Worm (Caenorhabditis elegans) whole organism, young adult: ENCODE measurements around the gene F33E11.2.
A peak's percentile ranks its signal among the peaks of the same experiment; 100 is the strongest.

Experiments
- C06A6.2 ChIP-seq: fragments of 200-800 bp; sonication (Bioruptor generic); conservative IDR thresholded peaks from 2 replicates; pipeline ENCODE4 v1.3.6; 2022; ENCODE audit warnings: missing genetic modification characterization, missing compliant biosample characterization
- D2030.7 ChIP-seq: fragments of 200-800 bp; sonication (Bioruptor generic); IDR thresholded peaks from 2 replicates; pipeline ENCODE4 v1.3.6; 2022; ENCODE audit warnings: missing genetic modification reagents, missing genetic modification characterization, missing compliant biosample characterization
- F33H1.4 ChIP-seq: fragments of 200-800 bp; sonication (Bioruptor generic); IDR thresholded peaks from 2 replicates; pipeline ENCODE4 v1.3.6; 2022; ENCODE audit warnings: missing genetic modification reagents, missing genetic modification characterization, missing compliant biosample characterization
- F39B2.1 ChIP-seq: fragments of 200-800 bp; sonication (Bioruptor generic); IDR thresholded peaks from 2 replicates; pipeline ENCODE4 v1.3.6; 2022; ENCODE audit warnings: missing genetic modification reagents, missing genetic modification characterization, missing compliant biosample characterization
- F52B5.7 ChIP-seq: sonication (generic microtip); optimal IDR thresholded peaks from 2 replicates; lab custom pipeline; 2016; ENCODE audit warnings: mild to moderate bottlenecking, missing genetic modification characterization, missing compliant biosample characterization
- T26A5.8 ChIP-seq: sonication (generic microtip); optimal IDR thresholded peaks from 2 replicates; lab custom pipeline; 2016; ENCODE audit warnings: missing genetic modification characterization, missing compliant biosample characterization
- ZK185.1 ChIP-seq: sonication (generic microtip); optimal IDR thresholded peaks from 2 replicates; lab custom pipeline; 2016; ENCODE audit warnings: mild to moderate bottlenecking, missing genetic modification characterization, missing compliant biosample characterization; ENCODE audit not compliant: poor library complexity, severe bottlenecking
- atf-7 ChIP-seq: sonication (generic microtip); optimal IDR thresholded peaks from 2 replicates; lab custom pipeline; 2017; ENCODE audit warnings: mild to moderate bottlenecking, missing genetic modification characterization, missing compliant biosample characterization
- attf-3 ChIP-seq: fragments of 200-800 bp; sonication (Bioruptor generic); conservative IDR thresholded peaks from 2 replicates; pipeline ENCODE4 v1.3.6; 2022; ENCODE audit warnings: missing genetic modification reagents, missing genetic modification characterization, missing compliant biosample characterization
- bed-1 ChIP-seq: fragments of 200-800 bp; sonication (Bioruptor generic); IDR thresholded peaks from 2 replicates; pipeline ENCODE4 v1.3.6; 2022; ENCODE audit warnings: missing genetic modification reagents, missing genetic modification characterization, missing compliant biosample characterization
- cebp-1 ChIP-seq, 2 experiments: fragments of 200-800 bp in 1 of 2; sonication (Bioruptor generic) in 1 of 2; sonication (generic microtip) in 1 of 2; IDR thresholded peaks in 1 of 2; optimal IDR thresholded peaks in 1 of 2; 2 replicates each; pipeline versions ENCODE4 v1.3.6 to Lab custom; 2017 to 2022; ENCODE audit warnings: missing compliant biosample characterization in 2 of 2, missing genetic modification characterization in 2 of 2, mild to moderate bottlenecking in 1 of 2, missing genetic modification reagents in 1 of 2, moderate library complexity in 1 of 2
- cebp-2 ChIP-seq: fragments of 200-800 bp; sonication (Bioruptor generic); IDR thresholded peaks from 2 replicates; pipeline ENCODE4 v1.3.6; 2022; ENCODE audit warnings: missing genetic modification characterization, missing compliant biosample characterization
- ceh-100 ChIP-seq: fragments of 200-800 bp; sonication (Bioruptor generic); IDR thresholded peaks from 2 replicates; pipeline ENCODE4 v1.3.6; 2022; ENCODE audit warnings: missing genetic modification reagents, missing genetic modification characterization, missing compliant biosample characterization
- ceh-27 ChIP-seq: fragments of 200-800 bp; sonication (Bioruptor generic); optimal IDR thresholded peaks from 2 replicates; lab custom pipeline; 2018; ENCODE audit warnings: mild to moderate bottlenecking, missing genetic modification characterization, moderate library complexity, missing compliant biosample characterization
- ceh-79 ChIP-seq: sonication (generic microtip); optimal IDR thresholded peaks from 2 replicates; lab custom pipeline; 2017; ENCODE audit warnings: mild to moderate bottlenecking, missing genetic modification characterization, missing compliant biosample characterization
- die-1 ChIP-seq: sonication (generic microtip); optimal IDR thresholded peaks from 2 replicates; lab custom pipeline; 2016; ENCODE audit warnings: missing genotype, mild to moderate bottlenecking, missing genetic modification characterization, missing compliant biosample characterization
- dox-1 ChIP-seq: fragments of 200-800 bp; sonication (Bioruptor generic); IDR thresholded peaks from 2 replicates; pipeline ENCODE4 v1.3.6; 2022; ENCODE audit warnings: missing genetic modification reagents, missing genetic modification characterization, missing compliant biosample characterization
- dpff-1 ChIP-seq: sonication (generic microtip); optimal IDR thresholded peaks from 2 replicates; lab custom pipeline; 2017; ENCODE audit warnings: mild to moderate bottlenecking, missing genetic modification characterization, missing compliant biosample characterization
- efl-1 ChIP-seq: fragments of 150-350 bp; optimal IDR thresholded peaks from 2 replicates; lab custom pipeline; 2014; ENCODE audit warnings: missing biosample characterization, missing genetic modification reagents, missing genetic modification characterization
- ekl-4 ChIP-seq: fragments of 200-800 bp; sonication (Bioruptor generic); IDR thresholded peaks from 2 replicates; pipeline ENCODE4 v1.3.6; 2022; ENCODE audit warnings: missing genetic modification reagents, missing genetic modification characterization, missing compliant biosample characterization
- fkh-3 ChIP-seq: sonication (generic microtip); optimal IDR thresholded peaks from 2 replicates; lab custom pipeline; 2016; ENCODE audit warnings: mild to moderate bottlenecking, missing genetic modification characterization, missing compliant biosample characterization
- hlh-12 ChIP-seq: sonication (generic microtip); optimal IDR thresholded peaks from 2 replicates; lab custom pipeline; 2016; ENCODE audit warnings: missing genetic modification characterization, missing compliant biosample characterization
- lag-1 ChIP-seq: fragments of 200-800 bp; sonication (Bioruptor generic); IDR thresholded peaks from 2 replicates; pipeline ENCODE4 v1.3.6; 2022; ENCODE audit warnings: missing genetic modification reagents, missing genetic modification characterization, missing compliant biosample characterization
- let-607 ChIP-seq, 2 experiments: fragments of 200-800 bp in 1 of 2; sonication (Bioruptor generic) in 1 of 2; sonication (generic microtip) in 1 of 2; optimal IDR thresholded peaks; 2 replicates each; lab custom pipeline; 2016 to 2018; ENCODE audit warnings: mild to moderate bottlenecking in 2 of 2, missing compliant biosample characterization in 2 of 2, missing genetic modification characterization in 2 of 2, moderate library complexity in 2 of 2, missing genotype in 1 of 2
- lin-35 ChIP-seq, 3 experiments: fragments of 150-350 bp in 2 of 3; sonication (generic microtip) in 1 of 3; optimal IDR thresholded peaks; 2 replicates each; lab custom pipeline; 2014 to 2018; ENCODE audit warnings: missing biosample characterization in 3 of 3, missing genetic modification characterization in 3 of 3, missing genetic modification reagents in 3 of 3
- lin-54 ChIP-seq: fragments of 200-800 bp; sonication (Bioruptor generic); optimal IDR thresholded peaks from 2 replicates; lab custom pipeline; 2018; ENCODE audit warnings: mild to moderate bottlenecking, missing genetic modification characterization, missing compliant biosample characterization
- lsl-1 ChIP-seq: fragments of 200-800 bp; sonication (Bioruptor generic); optimal IDR thresholded peaks from 2 replicates; lab custom pipeline; 2018; ENCODE audit warnings: mild to moderate bottlenecking, missing genetic modification characterization, moderate library complexity, missing compliant biosample characterization
- madf-6 ChIP-seq: fragments of 200-800 bp; sonication (Bioruptor generic); IDR thresholded peaks from 2 replicates; pipeline ENCODE4 v1.3.6; 2022; ENCODE audit warnings: missing genetic modification reagents, missing genetic modification characterization, missing compliant biosample characterization
- madf-8 ChIP-seq: fragments of 200-800 bp; sonication (Bioruptor generic); conservative IDR thresholded peaks from 2 replicates; pipeline ENCODE4 v1.3.6; 2022; ENCODE audit warnings: missing genetic modification reagents, missing genetic modification characterization, missing compliant biosample characterization
- repo-1 ChIP-seq: sonication (generic microtip); optimal IDR thresholded peaks from 2 replicates; lab custom pipeline; 2017; ENCODE audit warnings: mild to moderate bottlenecking, missing genetic modification characterization, missing compliant biosample characterization
- snpc-4 ChIP-seq, 5 experiments: fragments of 150-350 bp in 1 of 5; sonication (generic microtip) in 4 of 5; optimal IDR thresholded peaks; 2 replicates each; lab custom pipeline; 2014 to 2018; ENCODE audit warnings: missing genetic modification characterization in 5 of 5, missing biosample characterization in 3 of 5, antibody characterized with exemption in 2 of 5, mild to moderate bottlenecking in 2 of 5, missing compliant biosample characterization in 2 of 5, missing genotype in 2 of 5, moderate library complexity in 2 of 5, missing genetic modification reagents in 1 of 5
- sptf-2 ChIP-seq: fragments of 200-800 bp; sonication (Bioruptor generic); optimal IDR thresholded peaks from 2 replicates; lab custom pipeline; 2018; ENCODE audit warnings: mild to moderate bottlenecking, missing genetic modification characterization, missing compliant biosample characterization
- xnd-1 ChIP-seq: sonication (generic microtip); optimal IDR thresholded peaks from 2 replicates; lab custom pipeline; 2016; ENCODE audit warnings: missing genotype, missing genetic modification reagents, missing genetic modification characterization, missing compliant biosample characterization
- zfh-2 ChIP-seq: fragments of 200-800 bp; sonication (Bioruptor generic); conservative IDR thresholded peaks from 2 replicates; pipeline ENCODE4 v1.3.6; 2022; ENCODE audit warnings: missing genetic modification reagents, missing genetic modification characterization, missing compliant biosample characterization
- ztf-26 ChIP-seq: sonication (generic microtip); optimal IDR thresholded peaks from 2 replicates; lab custom pipeline; 2017; ENCODE audit warnings: missing genetic modification characterization, missing compliant biosample characterization
- ztf-28 ChIP-seq: fragments of 200-800 bp; sonication (Bioruptor generic); IDR thresholded peaks from 2 replicates; pipeline ENCODE4 v1.3.6; 2022; ENCODE audit warnings: missing genetic modification reagents, missing genetic modification characterization, missing compliant biosample characterization

Gene F33E11.2

DNA sequence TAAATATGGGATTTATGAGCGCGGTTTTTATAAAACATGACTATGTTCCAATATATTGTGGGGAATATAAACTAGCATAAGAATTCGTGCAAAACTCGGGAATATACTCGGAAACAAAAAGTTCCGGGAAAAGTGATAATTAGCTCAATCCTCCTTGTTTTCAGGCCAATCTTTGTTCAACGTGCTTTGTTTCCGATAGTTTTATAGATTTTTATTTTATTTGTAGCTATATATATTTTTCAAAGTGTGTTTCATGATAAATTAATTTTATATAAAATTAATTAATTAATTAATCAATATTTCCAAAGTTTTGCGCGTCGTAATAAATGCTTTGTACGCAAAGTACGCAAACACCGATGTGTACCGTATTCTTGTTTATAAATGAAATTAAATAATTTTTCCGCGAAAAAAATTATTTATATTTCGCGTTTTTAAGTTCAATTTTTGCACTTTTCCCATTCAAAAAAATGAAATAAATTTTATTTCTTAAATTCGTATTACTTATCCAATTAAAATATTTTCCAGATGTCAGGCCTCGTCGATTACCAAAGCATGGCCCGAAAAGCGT is at the start of gene F33E11.2:
Gene F33E11.2 (plus strand): TSS at position 524 of the 568 bp plus-strand sequence.
- peak; percentile 33; the same call in 1 of the 2 replicates for TF ChIP-seq F33H1.4 (GFP tag; lab: Robert Waterston, UW)
- TF ChIP-seq ceh-79 (tag; lab: Kevin White, UChicago) = no peak
- no peak for TF ChIP-seq ztf-28 (GFP tag; lab: Robert Waterston, UW)
- no peak for TF ChIP-seq hlh-12 (tag; lab: Kevin White, UChicago)
- no peak for TF ChIP-seq die-1 (tag; lab: Kevin White, UChicago)
- TF ChIP-seq ZK185.1 (tag; lab: Kevin White, UChicago) = no peak
- TF ChIP-seq lsl-1 (GFP tag; lab: Kevin White, UChicago) = peak; percentile 83
- no peak for TF ChIP-seq snpc-4 (GFP tag; optimal IDR thresholded peaks at IDR 0.05; lab: Kevin White, UChicago)
- no peak for TF ChIP-seq snpc-4 (tag; optimal IDR thresholded peaks at IDR 0.05; lab: Kevin White, UChicago)
- TF ChIP-seq madf-6 = peak; percentile 71
- no peak for TF ChIP-seq lin-35 (GFP tag; optimal IDR thresholded peaks at IDR 0.05; lab: Kevin White, UChicago)
- no peak for TF ChIP-seq zfh-2 (GFP tag; lab: Robert Waterston, UW)
- TF ChIP-seq cebp-2 (GFP tag; lab: Robert Waterston, UW) = no peak
- no peak for TF ChIP-seq cebp-1 (GFP tag; IDR thresholded peaks at IDR 0.05; lab: Robert Waterston, UW)
- no peak for TF ChIP-seq cebp-1 (tag; optimal IDR thresholded peaks at IDR 0.05; lab: Kevin White, UChicago)
- TF ChIP-seq T26A5.8 = no peak
- TF ChIP-seq fkh-3 = no peak
- TF ChIP-seq ceh-100 (GFP tag; lab: Robert Waterston, UW) = no peak
- no peak for TF ChIP-seq ceh-27 (GFP tag; lab: Kevin White, UChicago)
- no peak for TF ChIP-seq dox-1 (GFP tag; lab: Robert Waterston, UW)
- TF ChIP-seq madf-8 = peak; percentile 63
- TF ChIP-seq repo-1 (tag; lab: Kevin White, UChicago) = no peak
- TF ChIP-seq xnd-1 (tag; lab: Kevin White, UChicago) = peak; percentile 52
- no peak for TF ChIP-seq F39B2.1 (GFP tag; lab: Robert Waterston, UW)
- no peak for TF ChIP-seq dpff-1 (tag; lab: Kevin White, UChicago)
- TF ChIP-seq lin-54 (GFP tag; lab: Kevin White, UChicago) = no peak
- peak; percentile 60 for TF ChIP-seq efl-1

DNA sequence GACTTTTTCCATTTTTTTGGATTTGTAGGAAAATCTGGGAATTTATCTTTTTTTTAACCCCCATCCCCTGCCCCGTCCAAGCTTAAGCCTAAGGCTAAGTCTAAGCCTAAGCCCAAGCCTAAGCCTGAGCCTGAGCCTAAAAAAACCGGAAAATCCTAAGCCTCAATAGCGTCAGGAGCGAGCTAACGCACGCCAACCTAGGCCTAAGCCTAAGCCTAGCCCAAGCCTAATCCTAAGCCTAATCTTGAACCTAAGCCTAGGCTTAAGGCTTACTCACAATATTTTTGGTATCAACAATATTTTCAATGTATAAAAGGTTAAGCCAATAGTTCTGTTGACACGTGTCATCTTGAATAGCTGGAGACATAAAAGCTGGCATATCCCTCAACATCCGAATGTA is 49.1 kb upstream of the F33E11.2 start:
- TF ChIP-seq ekl-4 (GFP tag; lab: Robert Waterston, UW) (no peak), ceh-100 (GFP tag; lab: Robert Waterston, UW) (no peak), D2030.7 (GFP tag; lab: Robert Waterston, UW) (no peak), cebp-2 (GFP tag; lab: Robert Waterston, UW) (no peak), attf-3 (GFP tag; lab: Robert Waterston, UW) (no peak)
- TF ChIP-seq, all 124 proteins: peak for 0

DNA sequence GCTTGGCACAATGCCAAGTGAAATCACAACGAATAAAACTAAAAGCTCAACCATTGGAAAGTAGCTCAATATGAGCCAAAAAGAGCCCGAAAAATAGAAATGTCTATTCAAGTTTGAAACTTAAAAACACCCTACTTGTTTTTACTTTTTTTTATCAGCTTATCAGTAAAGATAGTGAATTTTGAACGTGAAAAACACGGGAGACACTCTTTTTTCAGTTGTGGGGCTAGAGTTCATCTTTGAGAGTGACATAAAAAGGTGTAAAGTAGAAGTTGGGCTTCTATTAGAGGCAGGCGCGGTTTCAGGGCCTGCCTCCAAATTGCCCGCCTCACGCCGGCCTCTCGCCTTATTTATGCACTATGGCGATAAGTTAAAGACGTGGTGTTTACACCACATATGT is 46.1 kb upstream of the F33E11.2 start, which contains the start of gene oac-39:
Gene oac-39 (minus strand): TSS at position 101 of the 400 bp plus-strand sequence.
- TF ChIP-seq C06A6.2 (GFP tag; lab: Robert Waterston, UW) (no peak), atf-7 (tag; lab: Kevin White, UChicago) (no peak), sptf-2 (GFP tag; lab: Kevin White, UChicago) (no peak), dox-1 (GFP tag; lab: Robert Waterston, UW) (no peak), ztf-28 (GFP tag; lab: Robert Waterston, UW) (no peak), ztf-26 (tag; lab: Kevin White, UChicago) (no peak), bed-1 (GFP tag; lab: Robert Waterston, UW) (no peak), let-607 (tag; optimal IDR thresholded peaks at IDR 0.05; lab: Kevin White, UChicago) (no peak), F52B5.7 (tag; lab: Kevin White, UChicago) (no peak), snpc-4 (GFP tag; optimal IDR thresholded peaks at IDR 0.05; lab: Kevin White, UChicago) (no peak), snpc-4 (tag; optimal IDR thresholded peaks at IDR 0.05; lab: Kevin White, UChicago) (no peak), efl-1 (no peak), lag-1 (GFP tag; lab: Robert Waterston, UW) (no peak)
